Fruit fly (Drosophila melanogaster): ENCODE results near the gene Nckx30C.

dm6 chr2L:9778416-9778815, 32.1 kb upstream of the Nckx30C start:
- TF ChIP-seq eg (GFP tag; IDR thresholded peaks at IDR 0.05) = no peak
- TF ChIP-seq net (GFP tag; optimal IDR thresholded peaks at IDR 0.05) = no peak
- no peak for TF ChIP-seq acj6 (GFP tag; optimal IDR thresholded peaks at IDR 0.05)

Measured in whole organism, prepupa.